Worm (Caenorhabditis elegans): ENCODE measurements around the gene srsx-19.

DNA sequence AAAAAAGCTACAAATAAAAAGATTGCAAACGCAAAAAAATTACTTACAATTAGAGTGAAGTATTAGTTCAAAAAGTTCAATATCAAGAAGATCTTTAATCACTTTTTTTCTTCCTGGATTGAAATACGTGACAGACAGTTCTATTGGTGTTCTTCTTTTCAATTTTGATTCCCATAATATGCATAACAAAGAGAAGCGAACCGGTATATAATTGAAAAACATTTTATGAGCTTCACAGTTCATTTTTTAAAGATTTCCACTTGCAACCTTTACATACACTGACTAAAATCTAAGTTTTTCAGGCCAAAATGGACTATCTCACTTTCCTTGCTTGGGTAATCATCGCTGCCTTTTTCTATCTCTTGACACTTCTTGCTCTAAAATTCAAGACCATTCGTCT is 10.9 kb upstream of the srsx-19 start, which contains the start of gene T22G5.1:
- TF ChIP-seq sea-2 (GFP tag; optimal IDR thresholded peaks at IDR 0.05): no peak
- TF ChIP-seq zag-1 (tag; optimal IDR thresholded peaks at IDR 0.05): no peak
- TF ChIP-seq nhr-11 (tag; optimal IDR thresholded peaks at IDR 0.05): no peak
- no peak for TF ChIP-seq ceh-28 (tag; optimal IDR thresholded peaks at IDR 0.05)
- TF ChIP-seq lin-39 (tag; optimal IDR thresholded peaks at IDR 0.05): no peak
- TF ChIP-seq elt-3 (tag; optimal IDR thresholded peaks at IDR 0.05): no peak
- no peak for TF ChIP-seq snpc-4 (tag; optimal IDR thresholded peaks at IDR 0.05)
- no peak for TF ChIP-seq pha-4 (tag; optimal IDR thresholded peaks at IDR 0.05)
- TF ChIP-seq nhr-12 (tag; optimal IDR thresholded peaks at IDR 0.05): no peak
- no peak for TF ChIP-seq ama-1 (optimal IDR thresholded peaks at IDR 0.05)

Data from whole organism, L3 larva.